Worm (Caenorhabditis elegans) whole organism, L4 larva: ENCODE measurements around the gene nphp-1.

ENCODE experiments used
- nhr-237 ChIP-seq: sonication (generic microtip); optimal IDR thresholded peaks from 2 replicates; lab custom pipeline; 2017; ENCODE audit warnings: missing biosample characterization, missing genetic modification characterization
- nhr-48 ChIP-seq: sonication (generic microtip); optimal IDR thresholded peaks from 2 replicates; lab custom pipeline; 2016; ENCODE audit warnings: mild to moderate bottlenecking, missing genetic modification characterization, missing compliant biosample characterization
- snpc-4 ChIP-seq: fragments of 150-350 bp; optimal IDR thresholded peaks from 2 replicates; lab custom pipeline; 2014; ENCODE audit warnings: missing biosample characterization, missing genetic modification characterization

- no peak for TF ChIP-seq nhr-48
- TF ChIP-seq nhr-237 (tag; lab: Kevin White, UChicago) = no peak
- no peak for TF ChIP-seq snpc-4 (tag; lab: Kevin White, UChicago)
These were observed 1.5 kb upstream of the nphp-1 start for ce11 chrII:10653559-10653958.
